Worm (Caenorhabditis elegans) whole organism, L1 larva: Measurements from ENCODE around the gene fbxa-114.

Experiments used
- C04F5.9 ChIP-seq: sonication (generic microtip); optimal IDR thresholded peaks from 2 replicates; lab custom pipeline; 2016; ENCODE audit warnings: missing genetic modification characterization, missing compliant biosample characterization
- C34B4.2 ChIP-seq: sonication (generic microtip); optimal IDR thresholded peaks from 2 replicates; lab custom pipeline; 2017; ENCODE audit warnings: mild to moderate bottlenecking, missing genetic modification characterization, missing compliant biosample characterization
- F16B12.6 ChIP-seq: fragments of 150-350 bp; optimal IDR thresholded peaks from 2 replicates; lab custom pipeline; 2014; ENCODE audit warnings: missing biosample characterization, missing genetic modification characterization
- aly-2 ChIP-seq: fragments of 150-350 bp; optimal IDR thresholded peaks from 2 replicates; lab custom pipeline; 2014; ENCODE audit warnings: missing biosample characterization, missing genetic modification characterization
- ama-1 ChIP-seq: fragments of 150-350 bp; optimal IDR thresholded peaks from 2 replicates; lab custom pipeline; 2014
- blmp-1 ChIP-seq: fragments of 150-350 bp; optimal IDR thresholded peaks from 2 replicates; lab custom pipeline; 2014; ENCODE audit warnings: missing biosample characterization, missing genetic modification characterization
- ceh-82 ChIP-seq, 3 experiments: fragments of 150-350 bp in 1 of 3; sonication (generic microtip) in 2 of 3; optimal IDR thresholded peaks; 2 replicates each; lab custom pipeline; 2014 to 2017; ENCODE audit warnings: missing biosample characterization in 3 of 3, missing genetic modification characterization in 3 of 3
- ceh-90 ChIP-seq: sonication (generic microtip); optimal IDR thresholded peaks from 2 replicates; lab custom pipeline; 2016; ENCODE audit warnings: missing genetic modification characterization, missing compliant biosample characterization
- ces-1 ChIP-seq: fragments of 150-350 bp; optimal IDR thresholded peaks from 2 replicates; lab custom pipeline; 2014; ENCODE audit warnings: missing biosample characterization, missing genetic modification reagents, missing genetic modification characterization
- egl-13 ChIP-seq: sonication (generic microtip); optimal IDR thresholded peaks from 2 replicates; lab custom pipeline; 2016; ENCODE audit warnings: missing genotype, missing genetic modification reagents, missing genetic modification characterization, missing compliant biosample characterization
- egl-27 ChIP-seq, 2 experiments: fragments of 150-350 bp in 1 of 2; sonication (generic microtip); optimal IDR thresholded peaks; 3 replicates each; lab custom pipeline; 2017 to 2018; ENCODE audit warnings: missing biosample characterization in 2 of 2, missing genetic modification characterization in 2 of 2, missing genetic modification reagents in 2 of 2
- elt-2 ChIP-seq: sonication (generic microtip); optimal IDR thresholded peaks from 2 replicates; lab custom pipeline; 2016; ENCODE audit warnings: missing genetic modification characterization, mild to moderate bottlenecking, inconsistent platforms, missing compliant biosample characterization, missing genetic modification reagents
- elt-3 ChIP-seq, 6 experiments: fragments of 150-350 bp in 1 of 6; sonication (generic microtip); optimal IDR thresholded peaks; 2 replicates each; lab custom pipeline; 2017 to 2018; ENCODE audit warnings: missing biosample characterization in 6 of 6, missing genetic modification characterization in 6 of 6, inconsistent platforms in 1 of 6
- ets-5 ChIP-seq: fragments of 200-800 bp; sonication (Bioruptor generic); IDR thresholded peaks from 2 replicates; pipeline ENCODE4 v1.3.6; 2022; ENCODE audit warnings: missing genetic modification characterization, missing compliant biosample characterization
- fkh-10 ChIP-seq: sonication (generic microtip); optimal IDR thresholded peaks from 2 replicates; lab custom pipeline; 2017; ENCODE audit warnings: missing biosample characterization, missing genetic modification reagents, missing genetic modification characterization
- fkh-4 ChIP-seq: sonication (generic microtip); optimal IDR thresholded peaks from 2 replicates; lab custom pipeline; 2016; ENCODE audit warnings: missing compliant biosample characterization, missing genetic modification characterization, borderline replicate concordance
- fkh-8 ChIP-seq: sonication (generic microtip); optimal IDR thresholded peaks from 2 replicates; lab custom pipeline; 2016; ENCODE audit warnings: mild to moderate bottlenecking, missing genetic modification characterization, missing compliant biosample characterization
- fos-1 ChIP-seq: fragments of 150-350 bp; optimal IDR thresholded peaks from 2 replicates; lab custom pipeline; 2014; ENCODE audit warnings: missing biosample characterization, missing genetic modification characterization
- grh-1 ChIP-seq: fragments of 200-800 bp; sonication (Bioruptor generic); IDR thresholded peaks from 2 replicates; pipeline ENCODE4 v1.3.6; 2022; ENCODE audit warnings: missing genetic modification reagents, missing genetic modification characterization, missing compliant biosample characterization
- hlh-17 ChIP-seq: fragments of 200-800 bp; sonication (Bioruptor generic); optimal IDR thresholded peaks from 2 replicates; lab custom pipeline; 2018; ENCODE audit warnings: missing genetic modification characterization, mild to moderate bottlenecking, missing compliant biosample characterization, moderate library complexity, borderline replicate concordance
- hpl-2 ChIP-seq: fragments of 150-350 bp; optimal IDR thresholded peaks from 2 replicates; lab custom pipeline; 2014; ENCODE audit warnings: missing biosample characterization, missing genetic modification reagents, missing genetic modification characterization
- isw-1 ChIP-seq: fragments of 200-800 bp; sonication (Bioruptor generic); IDR thresholded peaks from 2 replicates; pipeline ENCODE4 v1.3.6; 2022; ENCODE audit warnings: missing genetic modification characterization, missing compliant biosample characterization
- jun-1 ChIP-seq: fragments of 150-350 bp; optimal IDR thresholded peaks from 2 replicates; lab custom pipeline; 2014; ENCODE audit warnings: missing biosample characterization, missing genetic modification reagents, missing genetic modification characterization
- lin-13 ChIP-seq: fragments of 150-350 bp; optimal IDR thresholded peaks from 2 replicates; lab custom pipeline; 2014; ENCODE audit warnings: missing biosample characterization, missing genetic modification reagents, missing genetic modification characterization
- lin-15B ChIP-seq: fragments of 150-350 bp; sonication (generic microtip); optimal IDR thresholded peaks from 3 replicates; lab custom pipeline; 2014; ENCODE audit warnings: missing biosample characterization, missing genetic modification characterization
- lin-35 ChIP-seq, 2 experiments: fragments of 150-350 bp; optimal IDR thresholded peaks; 2 replicates each; lab custom pipeline; 2014; ENCODE audit warnings: missing biosample characterization in 2 of 2, missing genetic modification characterization in 2 of 2, missing genetic modification reagents in 2 of 2
- lsy-2 ChIP-seq, 2 experiments: fragments of 150-350 bp; optimal IDR thresholded peaks; 2 replicates each; lab custom pipeline; 2014; ENCODE audit warnings: missing biosample characterization in 2 of 2, missing genetic modification characterization in 2 of 2
- nhr-11 ChIP-seq: fragments of 150-350 bp; optimal IDR thresholded peaks from 2 replicates; lab custom pipeline; 2014; ENCODE audit warnings: missing biosample characterization, missing genetic modification characterization
- nhr-12 ChIP-seq: sonication (generic microtip); optimal IDR thresholded peaks from 2 replicates; lab custom pipeline; 2017; ENCODE audit warnings: missing biosample characterization, missing genetic modification characterization
- nhr-20 ChIP-seq: sonication (generic microtip); optimal IDR thresholded peaks from 2 replicates; lab custom pipeline; 2016; ENCODE audit warnings: mild to moderate bottlenecking, missing genetic modification characterization, missing compliant biosample characterization
- nhr-237 ChIP-seq: fragments of 150-350 bp; optimal IDR thresholded peaks from 2 replicates; lab custom pipeline; 2014; ENCODE audit warnings: missing biosample characterization, missing genetic modification characterization
- nhr-47 ChIP-seq: sonication (generic microtip); optimal IDR thresholded peaks from 2 replicates; lab custom pipeline; 2016; ENCODE audit warnings: mild to moderate bottlenecking, missing genetic modification characterization, moderate library complexity, missing compliant biosample characterization
- nhr-71 ChIP-seq: sonication (generic microtip); optimal IDR thresholded peaks from 2 replicates; lab custom pipeline; 2016; ENCODE audit warnings: mild to moderate bottlenecking, missing genetic modification characterization, moderate library complexity, missing compliant biosample characterization
- nhr-76 ChIP-seq: sonication (generic microtip); optimal IDR thresholded peaks from 2 replicates; lab custom pipeline; 2017; ENCODE audit warnings: missing biosample characterization, missing genetic modification characterization
- nhr-77 ChIP-seq: fragments of 150-350 bp; optimal IDR thresholded peaks from 2 replicates; lab custom pipeline; 2014; ENCODE audit warnings: missing biosample characterization, missing genetic modification characterization
- pag-3 ChIP-seq: sonication (generic microtip); optimal IDR thresholded peaks from 2 replicates; lab custom pipeline; 2017; ENCODE audit warnings: missing genetic modification characterization, mild to moderate bottlenecking, missing compliant biosample characterization, antibody characterized with exemption, borderline replicate concordance; ENCODE audit not compliant: insufficient read depth
- pax-3 ChIP-seq: fragments of 200-800 bp; sonication (Bioruptor generic); optimal IDR thresholded peaks from 2 replicates; lab custom pipeline; 2018; ENCODE audit warnings: mild to moderate bottlenecking, missing genetic modification characterization, moderate library complexity, missing compliant biosample characterization
- pqm-1 ChIP-seq: sonication (generic microtip); optimal IDR thresholded peaks from 3 replicates; lab custom pipeline; 2017; ENCODE audit warnings: missing biosample characterization, missing genetic modification characterization
- skn-1 ChIP-seq: fragments of 150-350 bp; optimal IDR thresholded peaks from 2 replicates; lab custom pipeline; 2014; ENCODE audit warnings: missing biosample characterization, missing genetic modification characterization
- snu-23 ChIP-seq: sonication (generic microtip); optimal IDR thresholded peaks from 2 replicates; lab custom pipeline; 2016; ENCODE audit warnings: missing genetic modification characterization, missing compliant biosample characterization
- sox-4 ChIP-seq: sonication (generic microtip); optimal IDR thresholded peaks from 2 replicates; lab custom pipeline; 2016; ENCODE audit warnings: missing genetic modification characterization, missing compliant biosample characterization
- swsn-7 ChIP-seq: sonication (generic microtip); optimal IDR thresholded peaks from 2 replicates; lab custom pipeline; 2016; ENCODE audit warnings: missing genetic modification characterization, missing compliant biosample characterization
- tbx-2 ChIP-seq: sonication (generic microtip); optimal IDR thresholded peaks from 2 replicates; lab custom pipeline; 2016; ENCODE audit warnings: missing genetic modification characterization, missing compliant biosample characterization
- tlp-1 ChIP-seq: fragments of 150-350 bp; optimal IDR thresholded peaks from 2 replicates; lab custom pipeline; 2014; ENCODE audit warnings: missing biosample characterization, missing genetic modification characterization
- unc-30 ChIP-seq: sonication (generic microtip); optimal IDR thresholded peaks from 2 replicates; lab custom pipeline; 2017; ENCODE audit warnings: missing biosample characterization, missing genetic modification characterization
- unc-62 ChIP-seq: fragments of 150-350 bp; optimal IDR thresholded peaks from 2 replicates; lab custom pipeline; 2014; ENCODE audit warnings: missing biosample characterization, missing genetic modification reagents, missing genetic modification characterization
- unc-86 ChIP-seq: sonication (generic microtip); optimal IDR thresholded peaks from 2 replicates; lab custom pipeline; 2016; ENCODE audit warnings: missing genetic modification characterization, missing compliant biosample characterization
- unc-98 ChIP-seq: fragments of 200-800 bp; sonication (Bioruptor generic); IDR thresholded peaks from 2 replicates; pipeline ENCODE4 v1.3.6; 2022; ENCODE audit warnings: missing genetic modification characterization, missing compliant biosample characterization
- vab-15 ChIP-seq: sonication (generic microtip); optimal IDR thresholded peaks from 2 replicates; lab custom pipeline; 2017; ENCODE audit warnings: missing genotype, mild to moderate bottlenecking, missing genetic modification characterization, missing compliant biosample characterization
- zag-1 ChIP-seq: fragments of 150-350 bp; optimal IDR thresholded peaks from 2 replicates; lab custom pipeline; 2014; ENCODE audit warnings: missing biosample characterization, missing genetic modification characterization
- zip-4 ChIP-seq: fragments of 200-800 bp; sonication (Bioruptor generic); optimal IDR thresholded peaks from 2 replicates; lab custom pipeline; 2018; ENCODE audit warnings: mild to moderate bottlenecking, missing genetic modification characterization, moderate library complexity, missing compliant biosample characterization
- ztf-11 ChIP-seq, 2 experiments: sonication (generic microtip); optimal IDR thresholded peaks; 2 replicates each; lab custom pipeline; 2016 to 2017; ENCODE audit warnings: missing genetic modification characterization in 2 of 2, missing biosample characterization in 1 of 2, missing compliant biosample characterization in 1 of 2
- ztf-4 ChIP-seq: fragments of 150-350 bp; optimal IDR thresholded peaks from 2 replicates; lab custom pipeline; 2014; ENCODE audit warnings: missing biosample characterization, missing genetic modification characterization

Gene fbxa-114

DNA sequence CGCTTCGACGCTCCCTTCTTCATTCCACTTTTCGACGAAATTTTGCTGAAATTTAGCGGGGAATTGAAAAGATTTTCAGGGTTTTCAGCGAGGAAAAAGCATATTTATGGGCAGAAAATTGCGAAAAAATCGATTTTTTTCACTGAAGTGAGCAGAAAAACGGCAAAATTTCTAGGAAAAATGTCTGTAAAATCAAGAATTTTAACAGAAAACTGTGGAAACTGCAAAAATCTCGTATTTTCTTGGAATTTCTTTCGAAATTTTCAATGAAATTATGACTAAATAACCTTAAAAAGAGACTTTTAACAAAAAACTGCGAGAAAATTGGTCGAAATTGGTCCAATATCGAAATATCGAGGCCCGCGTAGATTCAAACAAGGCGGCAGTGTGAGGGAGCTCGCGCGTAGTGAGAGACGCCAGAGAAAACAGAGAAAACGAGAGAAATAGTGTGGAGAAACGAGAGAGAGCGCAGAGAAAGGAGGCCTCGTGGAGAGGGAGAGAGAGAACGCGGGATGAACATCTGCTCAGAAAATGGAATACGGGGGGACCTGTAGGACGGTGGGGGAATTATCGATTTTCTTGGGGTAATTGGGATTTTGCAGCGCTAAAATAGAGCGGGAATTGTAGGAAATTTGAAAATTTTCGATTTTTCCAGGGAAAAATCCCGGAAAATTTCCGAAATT is 48.2 kb downstream of the fbxa-114 start, which contains the start of gene swsn-1 (continued):
- peak; percentile 74 for TF ChIP-seq nhr-71 (tag; lab: Kevin White, UChicago)
- peak; percentile 30 to 68 (median 41) for TF ChIP-seq ceh-82 (tag; optimal IDR thresholded peaks at IDR 0.05; lab: Kevin White, UChicago)
- TF ChIP-seq pqm-1 (tag; lab: Kevin White, UChicago) = no peak
- TF ChIP-seq ets-5 (GFP tag; lab: Robert Waterston, UW) = no peak
- TF ChIP-seq zag-1 = no peak
- no peak for TF ChIP-seq ces-1 (GFP tag; lab: Kevin White, UChicago)
- peak; percentile 65 for TF ChIP-seq swsn-7
- TF ChIP-seq isw-1 (GFP tag; lab: Robert Waterston, UW) = peak; percentile 57
- no peak for TF ChIP-seq C34B4.2 (tag; lab: Kevin White, UChicago)
- peak in 1 of 2 experiments; percentile 33 for TF ChIP-seq ztf-11 (tag; optimal IDR thresholded peaks at IDR 0.05; lab: Kevin White, UChicago)
- no peak for TF ChIP-seq C04F5.9 (tag; lab: Kevin White, UChicago)
- peak; percentile 32 to 38 for TF ChIP-seq lsy-2 (tag; optimal IDR thresholded peaks at IDR 0.05; lab: Kevin White, UChicago)
- TF ChIP-seq hlh-17 = no peak
- TF ChIP-seq tlp-1 (tag; lab: Kevin White, UChicago) = no peak
- peak; percentile 35 for TF ChIP-seq jun-1
- TF ChIP-seq unc-86 = peak; percentile 3
- TF ChIP-seq ceh-90 (tag; lab: Kevin White, UChicago) = no peak
- no peak for TF ChIP-seq vab-15 (tag; lab: Kevin White, UChicago)
- TF ChIP-seq pag-3 (tag; lab: Kevin White, UChicago) = no peak
- TF ChIP-seq hpl-2 = no peak
- TF ChIP-seq nhr-12 (tag; lab: Kevin White, UChicago) = no peak
- no peak for TF ChIP-seq egl-13 (tag; lab: Kevin White, UChicago)
- TF ChIP-seq nhr-20 = peak; percentile 44
- no peak for TF ChIP-seq sox-4
- no peak for TF ChIP-seq ztf-4 (tag; lab: Kevin White, UChicago)
- TF ChIP-seq lin-15B = no peak
- peak; percentile 9 for TF ChIP-seq fkh-8
- no peak for TF ChIP-seq unc-98 (GFP tag; lab: Robert Waterston, UW)
- no peak for TF ChIP-seq unc-62 (GFP tag; lab: Kevin White, UChicago)
- TF ChIP-seq nhr-77 = no peak
- no peak for TF ChIP-seq aly-2
- peak; percentile 61 for TF ChIP-seq tbx-2 (tag; lab: Kevin White, UChicago)
- TF ChIP-seq zip-4 (GFP tag; lab: Kevin White, UChicago) = no peak
- TF ChIP-seq snu-23 (GFP tag; lab: Kevin White, UChicago) = peak; percentile 62
- no peak for TF ChIP-seq elt-2 (tag; lab: Kevin White, UChicago)
- TF ChIP-seq skn-1 = peak; percentile 42
- no peak for TF ChIP-seq nhr-237
- no peak for TF ChIP-seq unc-30 (tag; lab: Kevin White, UChicago)
- no peak for TF ChIP-seq fkh-10 (GFP tag; lab: Kevin White, UChicago)
- TF ChIP-seq elt-3 (tag; optimal IDR thresholded peaks at IDR 0.05; lab: Kevin White, UChicago) = no peak
- TF ChIP-seq blmp-1 = no peak
- peak; percentile 21 for TF ChIP-seq lin-13 (GFP tag; lab: Kevin White, UChicago)
- peak; percentile 64 for TF ChIP-seq nhr-47 (tag; lab: Kevin White, UChicago)
- TF ChIP-seq nhr-11 = no peak
- TF ChIP-seq grh-1 = no peak
- no peak for TF ChIP-seq egl-27 (tag; optimal IDR thresholded peaks at IDR 0.05; lab: Kevin White, UChicago)
- no peak for TF ChIP-seq fos-1
- no peak for TF ChIP-seq pax-3
- TF ChIP-seq nhr-76 (tag; lab: Kevin White, UChicago) = no peak
- no peak for TF ChIP-seq fkh-4 (tag; lab: Kevin White, UChicago)
- TF ChIP-seq F16B12.6 (tag; lab: Kevin White, UChicago) = peak; percentile 15
- TF ChIP-seq lin-35 (GFP tag; optimal IDR thresholded peaks at IDR 0.05; lab: Kevin White, UChicago) = peak; percentile 37 to 49
- no peak for TF ChIP-seq ama-1
